Worm (Caenorhabditis elegans) whole organism, L2 larva: ENCODE results near the gene R05G6.9.

Experiments used
- F13H6.1 ChIP-seq: sonication (generic microtip); optimal IDR thresholded peaks from 2 replicates; lab custom pipeline; 2016; ENCODE audit warnings: missing genetic modification characterization, missing compliant biosample characterization
- R02D3.7 ChIP-seq: fragments of 150-350 bp; optimal IDR thresholded peaks from 2 replicates; lab custom pipeline; 2014; ENCODE audit warnings: missing biosample characterization, missing genetic modification characterization
- Y55F3AM.14 ChIP-seq: fragments of 200-800 bp; sonication (Bioruptor generic); optimal IDR thresholded peaks from 2 replicates; lab custom pipeline; 2018; ENCODE audit warnings: mild to moderate bottlenecking, missing genetic modification characterization, missing compliant biosample characterization
- alr-1 ChIP-seq: fragments of 150-350 bp; optimal IDR thresholded peaks from 2 replicates; lab custom pipeline; 2014; ENCODE audit warnings: missing biosample characterization, missing genetic modification characterization
- blmp-1 ChIP-seq: sonication (generic microtip); optimal IDR thresholded peaks from 2 replicates; lab custom pipeline; 2017; ENCODE audit warnings: missing genetic modification characterization, mild to moderate bottlenecking, missing compliant biosample characterization, antibody characterized with exemption, moderate library complexity; ENCODE audit not compliant: insufficient read depth
- ceh-16 ChIP-seq: fragments of 150-350 bp; optimal IDR thresholded peaks from 2 replicates; lab custom pipeline; 2014; ENCODE audit warnings: missing biosample characterization, missing genetic modification characterization
- ceh-82 ChIP-seq: fragments of 150-350 bp; optimal IDR thresholded peaks from 2 replicates; lab custom pipeline; 2014; ENCODE audit warnings: missing biosample characterization, missing genetic modification characterization
- crh-2 ChIP-seq: sonication (generic microtip); optimal IDR thresholded peaks from 2 replicates; lab custom pipeline; 2017; ENCODE audit warnings: missing biosample characterization, missing genetic modification characterization
- egl-27 ChIP-seq: sonication (generic microtip); optimal IDR thresholded peaks from 3 replicates; lab custom pipeline; 2017; ENCODE audit warnings: missing biosample characterization, missing genetic modification reagents, missing genetic modification characterization
- elt-1 ChIP-seq: fragments of 150-350 bp; optimal IDR thresholded peaks from 2 replicates; lab custom pipeline; 2014; ENCODE audit warnings: missing biosample characterization, missing genetic modification characterization
- fos-1 ChIP-seq: fragments of 150-350 bp; optimal IDR thresholded peaks from 2 replicates; lab custom pipeline; 2014; ENCODE audit warnings: missing biosample characterization, missing genetic modification characterization
- gmeb-1 ChIP-seq: fragments of 150-350 bp; optimal IDR thresholded peaks from 2 replicates; lab custom pipeline; 2014; ENCODE audit warnings: missing biosample characterization, missing genetic modification characterization
- lin-13 ChIP-seq: fragments of 150-350 bp; optimal IDR thresholded peaks from 2 replicates; lab custom pipeline; 2014; ENCODE audit warnings: missing biosample characterization, missing genetic modification reagents, missing genetic modification characterization
- lin-39 ChIP-seq: fragments of 150-350 bp; optimal IDR thresholded peaks from 2 replicates; lab custom pipeline; 2014; ENCODE audit warnings: missing biosample characterization, missing genetic modification reagents, missing genetic modification characterization
- mbf-1 ChIP-seq: sonication (generic microtip); optimal IDR thresholded peaks from 2 replicates; lab custom pipeline; 2017; ENCODE audit warnings: missing biosample characterization, missing genetic modification characterization
- mdl-1 ChIP-seq, 2 experiments: fragments of 150-350 bp in 1 of 2; sonication (generic microtip) in 1 of 2; optimal IDR thresholded peaks; 2 replicates each; lab custom pipeline; 2017; ENCODE audit warnings: missing biosample characterization in 2 of 2, missing genetic modification characterization in 2 of 2
- nhr-11 ChIP-seq: fragments of 150-350 bp; optimal IDR thresholded peaks from 2 replicates; lab custom pipeline; 2014; ENCODE audit warnings: missing biosample characterization, missing genetic modification characterization
- nhr-12 ChIP-seq: fragments of 150-350 bp; optimal IDR thresholded peaks from 2 replicates; lab custom pipeline; 2014; ENCODE audit warnings: missing biosample characterization, missing genetic modification characterization
- nhr-21 ChIP-seq: fragments of 150-350 bp; optimal IDR thresholded peaks from 2 replicates; lab custom pipeline; 2014; ENCODE audit warnings: missing biosample characterization, missing genetic modification characterization
- nhr-237 ChIP-seq: fragments of 150-350 bp; optimal IDR thresholded peaks from 2 replicates; lab custom pipeline; 2014; ENCODE audit warnings: missing biosample characterization, missing genetic modification characterization
- peb-1 ChIP-seq: fragments of 150-350 bp; optimal IDR thresholded peaks from 2 replicates; lab custom pipeline; 2014; ENCODE audit warnings: missing biosample characterization, missing genetic modification characterization
- skn-1 ChIP-seq: sonication (generic microtip); optimal IDR thresholded peaks from 2 replicates; lab custom pipeline; 2017; ENCODE audit warnings: missing biosample characterization, missing genetic modification characterization
- sma-3 ChIP-seq: sonication (generic microtip); optimal IDR thresholded peaks from 2 replicates; lab custom pipeline; 2016; ENCODE audit warnings: missing genetic modification reagents, missing genetic modification characterization, missing compliant biosample characterization
- sma-9 ChIP-seq, 2 experiments: fragments of 150-350 bp in 1 of 2; sonication (generic microtip) in 1 of 2; optimal IDR thresholded peaks; 2 replicates each; lab custom pipeline; 2014 to 2016; ENCODE audit warnings: missing genetic modification characterization in 2 of 2, mild to moderate bottlenecking in 1 of 2, missing biosample characterization in 1 of 2, missing compliant biosample characterization in 1 of 2, missing genetic modification reagents in 1 of 2, moderate library complexity in 1 of 2
- snpc-4 ChIP-seq: fragments of 150-350 bp; optimal IDR thresholded peaks from 2 replicates; lab custom pipeline; 2014; ENCODE audit warnings: missing biosample characterization, missing genetic modification characterization
- unc-39 ChIP-seq: fragments of 150-350 bp; optimal IDR thresholded peaks from 2 replicates; lab custom pipeline; 2014; ENCODE audit warnings: missing biosample characterization, missing genetic modification characterization
- unc-62 ChIP-seq: fragments of 150-350 bp; optimal IDR thresholded peaks from 2 replicates; lab custom pipeline; 2014; ENCODE audit warnings: missing biosample characterization, missing genetic modification reagents, missing genetic modification characterization
- ztf-1 ChIP-seq: fragments of 200-800 bp; sonication (Bioruptor generic); conservative IDR thresholded peaks from 2 replicates; pipeline ENCODE4 v1.3.6; 2022; ENCODE audit warnings: missing genetic modification characterization, missing compliant biosample characterization
- ztf-11 ChIP-seq: sonication (generic microtip); optimal IDR thresholded peaks from 2 replicates; lab custom pipeline; 2017; ENCODE audit warnings: missing biosample characterization, missing genetic modification characterization
- ztf-4 ChIP-seq: fragments of 150-350 bp; optimal IDR thresholded peaks from 2 replicates; lab custom pipeline; 2014; ENCODE audit warnings: missing biosample characterization, missing genetic modification characterization

Gene R05G6.9

ce11 chrIV:7501337-7501736, 14.7 kb downstream of the R05G6.9 start, which contains the start of gene F55G1.15:
TSS of gene F55G1.15 (minus strand) at chrIV:7501437.
- no peak for TF ChIP-seq ceh-82 (tag; lab: Kevin White, UChicago)
- TF ChIP-seq nhr-12 (tag; lab: Kevin White, UChicago), result no peak
- no peak for TF ChIP-seq lin-13

DNA sequence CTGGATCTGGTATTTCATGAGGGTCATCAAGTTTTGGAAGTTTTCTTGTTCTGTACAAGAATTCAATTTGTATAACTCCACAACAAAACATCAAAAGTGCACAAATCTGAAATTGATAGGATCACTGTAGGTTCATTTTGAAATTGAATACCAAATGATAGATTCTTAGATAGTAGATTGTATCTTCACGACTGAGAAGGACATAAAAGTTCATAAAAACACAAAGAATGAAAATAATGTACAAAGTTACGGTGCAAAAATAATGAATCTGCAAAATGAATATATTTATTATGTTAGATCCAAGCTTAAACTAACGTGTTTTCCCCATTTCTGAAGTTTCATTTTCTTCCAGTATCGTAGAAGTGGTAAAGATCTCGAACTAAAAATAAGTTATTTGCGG, 15.1 kb downstream of the R05G6.9 start:
- no peak for TF ChIP-seq nhr-237 (tag; lab: Kevin White, UChicago)
- no peak for TF ChIP-seq lin-13
- no peak for TF ChIP-seq crh-2 (tag; lab: Kevin White, UChicago)
- no peak for TF ChIP-seq ztf-4 (tag; lab: Kevin White, UChicago)
- TF ChIP-seq nhr-11 (tag; lab: Kevin White, UChicago), result no peak
- TF ChIP-seq sma-3 (GFP tag; lab: Kevin White, UChicago), result no peak
- no peak for TF ChIP-seq skn-1
- TF ChIP-seq ceh-16, result no peak
- no peak for TF ChIP-seq unc-62
- TF ChIP-seq alr-1 (tag; lab: Kevin White, UChicago), result no peak

DNA sequence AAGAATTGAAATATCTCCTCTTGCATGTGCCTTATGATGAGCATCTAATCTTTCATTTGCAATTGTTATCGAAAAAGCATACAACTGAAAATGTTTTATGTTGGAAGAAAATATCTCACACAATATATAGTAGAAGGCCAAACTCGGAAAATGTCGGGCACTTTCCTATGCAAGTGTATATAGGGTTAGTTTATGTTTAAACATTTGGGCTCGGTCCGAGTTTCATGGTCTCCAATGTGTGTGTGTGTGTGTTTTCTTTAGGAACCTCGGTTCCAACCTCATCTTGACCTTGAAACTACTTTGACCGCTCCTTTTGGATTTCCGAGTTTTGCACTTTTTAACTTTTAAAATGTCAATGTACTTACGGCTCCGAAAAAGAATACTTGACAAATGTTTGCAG, 16.8 kb downstream of the R05G6.9 start:
- no peak for TF ChIP-seq nhr-12 (tag; lab: Kevin White, UChicago)
- peak; percentile 67 for TF ChIP-seq snpc-4 (tag; lab: Kevin White, UChicago)

DNA sequence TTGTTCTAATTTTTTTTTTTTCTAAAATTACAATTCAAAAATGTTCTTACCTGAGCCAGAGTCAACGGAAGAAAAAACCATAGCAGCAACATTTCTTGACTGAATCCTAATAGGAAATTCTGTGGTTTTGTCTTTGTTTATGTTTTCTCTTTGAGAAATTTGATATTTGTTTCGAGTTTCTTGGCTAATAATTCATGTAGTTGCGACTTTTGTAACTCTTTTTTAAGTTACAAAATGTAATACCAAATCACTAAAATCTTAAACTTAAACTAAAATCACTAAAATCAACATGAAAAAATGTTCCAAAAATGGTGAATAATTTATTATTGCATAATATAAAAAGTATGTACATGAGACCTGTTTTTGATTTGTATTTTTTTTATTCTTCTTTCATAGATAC, 18.3 kb downstream of the R05G6.9 start, which contains the start of gene egas-4:
Gene egas-4, minus strand, starts transcription at position 101 of the 400 bp plus-strand sequence.
- TF ChIP-seq egl-27 (tag; lab: Kevin White, UChicago), result no peak
- TF ChIP-seq lin-39, result no peak
- no peak for TF ChIP-seq gmeb-1
- TF ChIP-seq Y55F3AM.14 (GFP tag; lab: Kevin White, UChicago), result no peak
- no peak for TF ChIP-seq F13H6.1 (tag; lab: Kevin White, UChicago)
- TF ChIP-seq ztf-1 (GFP tag; lab: Robert Waterston, UW), result no peak
- no peak for TF ChIP-seq nhr-237 (tag; lab: Kevin White, UChicago)
- no peak for TF ChIP-seq crh-2 (tag; lab: Kevin White, UChicago)
- no peak for TF ChIP-seq ztf-11 (tag; lab: Kevin White, UChicago)
- no peak for TF ChIP-seq unc-39 (tag; lab: Kevin White, UChicago)
- no peak for TF ChIP-seq R02D3.7 (tag; lab: Kevin White, UChicago)
- no peak for TF ChIP-seq mdl-1 (tag; optimal IDR thresholded peaks at IDR 0.05; lab: Kevin White, UChicago)
- TF ChIP-seq peb-1, result no peak
- no peak for TF ChIP-seq nhr-11 (tag; lab: Kevin White, UChicago)
- no peak for TF ChIP-seq unc-62
- TF ChIP-seq nhr-21 (tag; lab: Kevin White, UChicago), result no peak
- TF ChIP-seq blmp-1 (tag; lab: Kevin White, UChicago), result no peak
- TF ChIP-seq snpc-4 (tag; lab: Kevin White, UChicago), result no peak
- TF ChIP-seq elt-1, result no peak

DNA sequence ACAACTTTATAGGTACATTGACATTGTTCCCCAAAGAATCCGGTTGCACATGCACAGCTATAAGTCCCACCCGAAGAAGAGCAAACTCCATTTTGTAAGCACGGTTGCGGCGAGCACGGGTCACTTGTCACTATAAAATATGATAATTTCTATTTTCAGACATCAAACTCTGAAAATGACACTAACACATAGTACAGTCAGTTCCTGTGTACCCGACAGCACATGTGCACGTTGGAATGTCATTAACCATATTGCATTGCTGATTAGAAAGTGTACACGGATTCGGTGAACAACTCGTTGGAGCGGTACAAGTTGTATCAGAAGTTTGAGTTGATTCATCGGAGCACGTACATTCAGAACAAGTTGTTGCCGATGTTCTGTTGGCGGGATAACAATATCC, 18.9 kb downstream of the R05G6.9 start:
- TF ChIP-seq nhr-12 (tag; lab: Kevin White, UChicago) (no peak), fos-1 (tag; lab: Kevin White, UChicago) (peak; percentile 39), sma-9 (GFP tag; optimal IDR thresholded peaks at IDR 0.05; lab: Kevin White, UChicago) (peak; percentile 43), sma-9 (tag; optimal IDR thresholded peaks at IDR 0.05; lab: Kevin White, UChicago) (no peak)

DNA sequence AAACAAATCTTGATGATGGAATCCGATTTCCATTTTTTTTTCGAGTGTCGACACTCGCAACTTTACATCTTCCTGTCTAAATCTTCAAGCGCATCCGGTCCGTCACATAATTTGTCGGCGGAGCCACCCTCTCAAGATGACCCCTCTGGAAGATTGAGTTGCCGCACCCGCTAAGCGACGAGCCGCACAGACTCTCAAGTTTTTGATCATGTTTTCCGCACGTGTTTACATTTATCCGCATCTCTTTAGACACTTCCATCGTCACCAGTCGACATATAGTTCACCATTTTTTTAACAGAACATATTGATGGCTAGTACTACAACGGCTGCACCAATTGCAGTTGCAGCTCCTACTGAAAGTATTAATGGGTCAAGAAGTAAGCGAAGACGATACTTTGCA, 24.6 kb downstream of the R05G6.9 start, which contains the start of gene F55G1.1:
Gene F55G1.1, plus strand, starts transcription at position 301 of the 400 bp plus-strand sequence.
- TF ChIP-seq sma-9 (GFP tag; optimal IDR thresholded peaks at IDR 0.05; lab: Kevin White, UChicago) (no peak), sma-9 (tag; optimal IDR thresholded peaks at IDR 0.05; lab: Kevin White, UChicago) (no peak), F13H6.1 (tag; lab: Kevin White, UChicago) (no peak), nhr-21 (tag; lab: Kevin White, UChicago) (no peak), nhr-237 (tag; lab: Kevin White, UChicago) (no peak), egl-27 (tag; lab: Kevin White, UChicago) (no peak), mbf-1 (tag; lab: Kevin White, UChicago) (no peak), elt-1 (no peak), ztf-1 (GFP tag; lab: Robert Waterston, UW) (no peak)
- TF ChIP-seq, all 48 proteins: peak for 0
